Worm (Caenorhabditis elegans): ENCODE measurements around the gene Y119D3B.21.

DNA sequence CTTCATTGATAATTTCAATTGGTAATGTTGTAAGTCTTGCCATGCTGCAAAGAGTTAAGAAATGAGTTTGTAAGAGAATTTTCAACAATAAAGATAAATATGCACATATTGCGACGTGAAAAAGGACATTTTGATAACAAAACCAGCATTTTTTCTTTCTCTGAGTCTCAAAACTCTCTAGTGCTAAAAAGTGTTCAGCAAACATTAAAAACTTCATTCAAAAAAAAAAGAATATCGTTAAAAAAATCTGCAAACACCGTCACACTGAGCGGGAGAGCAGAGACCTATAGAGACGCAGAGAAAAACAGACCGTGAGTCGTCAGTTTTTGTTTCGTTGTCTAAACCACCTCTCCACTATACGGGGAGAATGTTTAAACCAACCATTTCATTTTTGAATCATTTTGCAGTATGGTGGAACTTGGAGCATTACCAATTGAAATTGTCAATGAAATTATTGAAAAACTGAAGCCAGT is 34.3 kb downstream of the Y119D3B.21 start, which contains the start of the genes fbxa-76 and fbxa-77:
- TF ChIP-seq bed-1 (GFP tag; IDR thresholded peaks at IDR 0.05) = no peak
- no peak for TF ChIP-seq attf-6 (GFP tag; IDR thresholded peaks at IDR 0.05)
- TF ChIP-seq K11D2.4 (GFP tag; IDR thresholded peaks at IDR 0.05) = no peak
- TF ChIP-seq mes-4 (tag; optimal IDR thresholded peaks at IDR 0.05) = no peak
- no peak for TF ChIP-seq zim-3 (tag; optimal IDR thresholded peaks at IDR 0.05)
- TF ChIP-seq atf-7 (tag; optimal IDR thresholded peaks at IDR 0.05) = no peak
- no peak for TF ChIP-seq mel-28 (tag; optimal IDR thresholded peaks at IDR 0.05; ENCODE audit: borderline replicate concordance)
- TF ChIP-seq him-1 (tag; optimal IDR thresholded peaks at IDR 0.05) = no peak
- no peak for TF ChIP-seq die-1 (tag; optimal IDR thresholded peaks at IDR 0.05)

Measured in whole organism, young adult.